Fruit fly (Drosophila melanogaster) whole organism, embryonic: ENCODE measurements around the gene CG31287.

Experiments
- Bdp1 ChIP-seq: fragments of 200-800 bp; sonication (Bioruptor generic); optimal IDR thresholded peaks from 3 replicates; lab custom pipeline; 2016; ENCODE audit warnings: missing biosample characterization, missing genetic modification characterization
- CG10959 ChIP-seq: fragments of 200-800 bp; sonication (Bioruptor generic); IDR thresholded peaks from 2 replicates; pipeline ENCODE4 v1.3.6; 2022; ENCODE audit warnings: missing biosample characterization, missing genetic modification characterization
- CG11085 ChIP-seq: fragments of 200-800 bp; sonication (Bioruptor generic); IDR thresholded peaks from 2 replicates; pipeline ENCODE4 v1.3.6; 2022; ENCODE audit warnings: missing biosample characterization, missing genetic modification characterization
- CG11398 ChIP-seq: fragments of 200-800 bp; sonication (Bioruptor generic); optimal IDR thresholded peaks from 2 replicates; lab custom pipeline; 2016; ENCODE audit warnings: missing biosample characterization, missing genetic modification characterization
- CG11723 ChIP-seq: fragments of 200-800 bp; sonication (Bioruptor generic); optimal IDR thresholded peaks from 2 replicates; lab custom pipeline; 2017; ENCODE audit warnings: missing biosample characterization, mild to moderate bottlenecking, missing genetic modification characterization
- CG13287 ChIP-seq: fragments of 200-800 bp; sonication (Bioruptor generic); IDR thresholded peaks from 2 replicates; pipeline ENCODE4 v1.3.6; 2022; ENCODE audit warnings: missing biosample characterization, missing genetic modification characterization; ENCODE audit not compliant: partially characterized antibody
- CG14441 ChIP-seq: fragments of 200-800 bp; sonication (Bioruptor generic); IDR thresholded peaks from 2 replicates; pipeline ENCODE4 v1.3.6; 2022; ENCODE audit warnings: missing biosample characterization, missing genetic modification characterization
- CG14710 ChIP-seq: fragments of 200-800 bp; sonication (Bioruptor generic); optimal IDR thresholded peaks from 3 replicates; lab custom pipeline; 2019; ENCODE audit warnings: missing biosample characterization, mild to moderate bottlenecking, missing genetic modification characterization, moderate library complexity
- CG16813 ChIP-seq: fragments of 200-800 bp; sonication (Bioruptor generic); IDR thresholded peaks from 3 replicates; pipeline ENCODE4 v1.3.6; 2022; ENCODE audit warnings: missing biosample characterization, missing genetic modification characterization; ENCODE audit not compliant: partially characterized antibody
- CG17912 ChIP-seq: fragments of 200-800 bp; sonication (Bioruptor generic); optimal IDR thresholded peaks from 2 replicates; lab custom pipeline; 2018; ENCODE audit warnings: missing biosample characterization, mild to moderate bottlenecking, missing genetic modification characterization
- CG31224 ChIP-seq: fragments of 200-800 bp; sonication (Bioruptor generic); IDR thresholded peaks from 2 replicates; pipeline ENCODE4 v1.3.6; 2022; ENCODE audit warnings: missing biosample characterization, missing genetic modification characterization
- CG31365 ChIP-seq: fragments of 200-800 bp; sonication (Bioruptor generic); optimal IDR thresholded peaks from 2 replicates; lab custom pipeline; 2018; ENCODE audit warnings: missing biosample characterization, mild to moderate bottlenecking, missing genetic modification characterization
- CG3726 ChIP-seq: fragments of 200-800 bp; sonication (Bioruptor generic); IDR thresholded peaks from 3 replicates; pipeline ENCODE4, ENCODE4 v1.3.6; 2022; ENCODE audit warnings: missing biosample characterization, missing genetic modification characterization
- CG4617 ChIP-seq: fragments of 200-800 bp; sonication (Bioruptor generic); optimal IDR thresholded peaks from 3 replicates; lab custom pipeline; 2016; ENCODE audit warnings: missing biosample characterization, missing genetic modification characterization, borderline replicate concordance
- CG6689 ChIP-seq: fragments of 200-800 bp; sonication (Bioruptor generic); IDR thresholded peaks from 2 replicates; pipeline ENCODE4 v1.3.6; 2022; ENCODE audit warnings: missing biosample characterization, missing genetic modification characterization
- CG7928 ChIP-seq: fragments of 200-800 bp; sonication (Bioruptor generic); optimal IDR thresholded peaks from 2 replicates; lab custom pipeline; 2017; ENCODE audit warnings: missing biosample characterization, mild to moderate bottlenecking, missing genetic modification characterization
- CG9876 ChIP-seq: fragments of 200-800 bp; sonication (Bioruptor generic); optimal IDR thresholded peaks from 2 replicates; lab custom pipeline; 2016; ENCODE audit warnings: missing biosample characterization, missing genetic modification characterization
- Fer1 ChIP-seq: fragments of 200-800 bp; sonication (Bioruptor generic); optimal IDR thresholded peaks from 2 replicates; lab custom pipeline; 2017; ENCODE audit warnings: missing biosample characterization, mild to moderate bottlenecking, missing genetic modification characterization
- GATAe ChIP-seq: fragments of 200-800 bp; sonication (Bioruptor generic); conservative IDR thresholded peaks from 2 replicates; pipeline ENCODE4 v1.3.6; 2022; ENCODE audit warnings: missing biosample characterization, missing genetic modification characterization
- Hey ChIP-seq: fragments of 200-800 bp; sonication (Bioruptor generic); optimal IDR thresholded peaks from 3 replicates; lab custom pipeline; 2018; ENCODE audit warnings: missing biosample characterization, mild to moderate bottlenecking, missing genetic modification characterization
- Jarid2 ChIP-seq: fragments of 200-800 bp; sonication (Bioruptor generic); optimal IDR thresholded peaks from 3 replicates; lab custom pipeline; 2017; ENCODE audit warnings: mild to moderate bottlenecking, missing biosample characterization, missing genetic modification reagents, missing genetic modification characterization
- Lhr ChIP-seq: fragments of 200-800 bp; sonication (Bioruptor generic); optimal IDR thresholded peaks from 3 replicates; lab custom pipeline; 2017; ENCODE audit warnings: mild to moderate bottlenecking, missing biosample characterization, missing genetic modification reagents, missing genetic modification characterization
- Myb ChIP-seq: fragments of 200-800 bp; sonication (Bioruptor generic); optimal IDR thresholded peaks from 2 replicates; lab custom pipeline; 2016; ENCODE audit warnings: missing biosample characterization, missing genetic modification characterization
- NC2α ChIP-seq: fragments of 200-800 bp; sonication (Bioruptor generic); optimal IDR thresholded peaks from 2 replicates; lab custom pipeline; 2016; ENCODE audit warnings: missing biosample characterization, missing genetic modification characterization
- Optix ChIP-seq: fragments of 200-800 bp; sonication (Bioruptor generic); IDR thresholded peaks from 3 replicates; pipeline ENCODE4 v1.3.6; 2022; ENCODE audit warnings: missing biosample characterization, missing genetic modification characterization
- Sox102F ChIP-seq: fragments of 200-800 bp; sonication (Bioruptor generic); optimal IDR thresholded peaks from 2 replicates; lab custom pipeline; 2018; ENCODE audit warnings: missing biosample characterization, mild to moderate bottlenecking, missing genetic modification characterization, moderate library complexity
- Sry-β ChIP-seq: fragments of 200-800 bp; sonication (Bioruptor generic); optimal IDR thresholded peaks from 2 replicates; lab custom pipeline; 2018; ENCODE audit warnings: missing biosample characterization, mild to moderate bottlenecking, missing genetic modification characterization, moderate library complexity
- Usf ChIP-seq: fragments of 200-800 bp; sonication (Bioruptor generic); optimal IDR thresholded peaks from 2 replicates; lab custom pipeline; 2017; ENCODE audit warnings: missing genotype, missing biosample characterization, missing genetic modification characterization
- Vsx1 ChIP-seq: fragments of 200-800 bp; sonication (Bioruptor generic); optimal IDR thresholded peaks from 2 replicates; lab custom pipeline; 2017; ENCODE audit warnings: missing biosample characterization, mild to moderate bottlenecking, missing genetic modification characterization, missing genetic modification reagents
- aop ChIP-seq: fragments of 200-800 bp; sonication (Bioruptor generic); IDR thresholded peaks from 2 replicates; pipeline ENCODE4 v1.3.6; 2022; ENCODE audit warnings: missing biosample characterization, missing genetic modification characterization
- btn ChIP-seq: fragments of 200-800 bp; sonication (Bioruptor generic); optimal IDR thresholded peaks from 2 replicates; lab custom pipeline; 2016; ENCODE audit warnings: missing biosample characterization, missing genetic modification characterization
- ci ChIP-seq: fragments of 200-800 bp; sonication (Bioruptor generic); IDR thresholded peaks from 3 replicates; pipeline ENCODE4 v1.3.6; 2022; ENCODE audit warnings: missing biosample characterization, missing genetic modification characterization
- dmrt99B ChIP-seq: fragments of 200-800 bp; sonication (Bioruptor generic); optimal IDR thresholded peaks from 2 replicates; lab custom pipeline; 2018; ENCODE audit warnings: missing biosample characterization, mild to moderate bottlenecking, missing genetic modification characterization, moderate library complexity
- dysf ChIP-seq: fragments of 200-800 bp; sonication (Bioruptor generic); IDR thresholded peaks from 3 replicates; pipeline ENCODE4 v1.3.6; 2022; ENCODE audit warnings: missing biosample characterization, missing genetic modification characterization
- fd3F ChIP-seq: fragments of 200-800 bp; sonication (Bioruptor generic); optimal IDR thresholded peaks from 2 replicates; lab custom pipeline; 2018; ENCODE audit warnings: missing biosample characterization, mild to moderate bottlenecking, missing genetic modification characterization, moderate library complexity
- fru ChIP-seq: fragments of >200 bp; optimal IDR thresholded peaks from 2 replicates; lab custom pipeline; 2017
- gcm ChIP-seq: fragments of 200-800 bp; sonication (Bioruptor generic); optimal IDR thresholded peaks from 2 replicates; lab custom pipeline; 2019; ENCODE audit warnings: missing biosample characterization, mild to moderate bottlenecking, missing genetic modification characterization, moderate library complexity
- knrl ChIP-seq: fragments of 200-800 bp; sonication (Bioruptor generic); IDR thresholded peaks from 3 replicates; pipeline ENCODE4 v1.3.6; 2022; ENCODE audit warnings: missing biosample characterization, missing genetic modification characterization; ENCODE audit not compliant: partially characterized antibody
- maf-S ChIP-seq: fragments of 200-800 bp; sonication (Bioruptor generic); optimal IDR thresholded peaks from 2 replicates; lab custom pipeline; 2016; ENCODE audit warnings: missing biosample characterization, missing genetic modification characterization
- pan ChIP-seq, 4 experiments: fragments of >200 bp in 3 of 4; fragments of 200-800 bp in 1 of 4; sonication (Bioruptor generic) in 1 of 4; optimal IDR thresholded peaks in 3 of 4; IDR thresholded peaks in 1 of 4; 2 replicates each; pipeline versions ENCODE4 v1.3.6 to Lab custom; 2017 to 2022; ENCODE audit warnings: missing biosample characterization in 2 of 4, missing genetic modification characterization in 2 of 4, mixed read lengths in 1 of 4
- peb ChIP-seq: fragments of 200-800 bp; sonication (Bioruptor generic); IDR thresholded peaks from 2 replicates; pipeline ENCODE4 v1.3.6; 2022; ENCODE audit warnings: missing biosample characterization, missing genetic modification characterization
- pfk ChIP-seq: fragments of 200-800 bp; sonication (Bioruptor generic); optimal IDR thresholded peaks from 2 replicates; lab custom pipeline; 2018; ENCODE audit warnings: missing biosample characterization, mild to moderate bottlenecking, missing genetic modification characterization, moderate library complexity
- ro ChIP-seq: fragments of 200-800 bp; sonication (Bioruptor generic); IDR thresholded peaks from 2 replicates; pipeline ENCODE4 v1.3.6; 2022; ENCODE audit warnings: missing biosample characterization, missing genetic modification characterization
- salm ChIP-seq: fragments of 200-800 bp; sonication (Bioruptor generic); optimal IDR thresholded peaks from 2 replicates; lab custom pipeline; 2018; ENCODE audit warnings: missing biosample characterization, mild to moderate bottlenecking, missing genetic modification characterization
- sens ChIP-seq: fragments of 200-800 bp; sonication (Bioruptor generic); peaks from one replicate; lab custom pipeline; 2016; ENCODE audit warnings: missing biosample characterization, missing genetic modification characterization
- sisA ChIP-seq: fragments of 200-800 bp; sonication (Bioruptor generic); IDR thresholded peaks from 2 replicates; pipeline ENCODE4 v1.3.6; 2022; ENCODE audit warnings: missing biosample characterization, missing genetic modification characterization
- slbo ChIP-seq: fragments of 200-800 bp; sonication (Bioruptor generic); IDR thresholded peaks from 2 replicates; pipeline ENCODE4 v1.3.6; 2022; ENCODE audit warnings: missing biosample characterization, missing genetic modification characterization
- sob ChIP-seq: fragments of 200-800 bp; sonication (Bioruptor generic); IDR thresholded peaks from 2 replicates; pipeline ENCODE4 v1.3.6; 2022; ENCODE audit warnings: missing biosample characterization, missing genetic modification characterization
- wor ChIP-seq: fragments of 200-800 bp; sonication (Bioruptor generic); IDR thresholded peaks from 2 replicates; pipeline ENCODE4 v1.3.6; 2022; ENCODE audit warnings: missing biosample characterization, missing genetic modification characterization

CG31287 gene

DNA sequence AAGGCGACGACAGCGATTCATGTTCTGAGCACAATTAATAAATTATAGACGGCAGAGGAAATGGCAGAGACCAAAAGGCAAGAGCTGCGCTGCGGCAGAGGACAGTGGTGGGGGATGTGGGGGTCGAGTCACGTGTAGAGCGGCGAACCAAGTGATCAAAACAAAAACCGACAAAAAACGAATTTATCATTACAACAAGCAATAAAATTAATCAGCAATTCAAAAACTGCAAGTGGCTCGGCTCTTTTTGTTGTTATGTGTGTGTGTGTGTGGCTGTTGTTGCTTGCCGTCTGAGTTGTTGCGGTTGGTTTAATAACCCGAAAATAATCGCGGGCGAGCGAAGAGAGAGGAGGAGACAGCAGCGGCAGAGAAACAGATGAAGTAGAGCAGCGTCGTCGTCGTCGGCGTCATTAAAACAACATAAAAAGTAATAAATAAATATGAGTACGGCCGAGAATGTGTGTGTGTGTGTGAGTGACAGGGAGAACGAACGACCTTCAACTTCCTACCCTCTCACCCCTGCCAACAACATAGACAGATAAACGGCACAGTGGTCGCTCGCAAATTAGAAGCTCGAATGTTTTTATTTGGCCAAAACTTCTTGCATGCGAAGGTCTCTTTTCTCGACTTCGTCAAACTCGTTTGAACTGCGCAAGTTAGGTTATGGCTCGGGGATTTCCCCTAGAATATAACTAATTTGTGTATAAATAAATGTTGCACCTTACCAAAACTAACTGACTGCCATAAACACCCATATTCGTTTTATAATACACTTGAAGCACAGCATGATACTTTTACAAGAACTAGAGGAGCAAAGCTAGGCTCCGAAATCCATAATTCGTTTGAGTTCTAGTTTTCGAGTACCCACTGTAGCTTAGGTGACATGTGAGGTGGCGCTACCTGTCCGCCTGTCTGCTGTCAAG, 28.5 kb downstream of the CG31287 start (continued):
- TF ChIP-seq gcm (GFP tag; lab: Kevin White, UChicago) (peak; percentile 42), GATAe (no peak), CG4617 (GFP tag; lab: Kevin White, UChicago) (peak; percentile 14), maf-S (GFP tag; lab: Kevin White, UChicago) (peak; percentile 68), salm (tag; lab: Kevin White, UChicago) (no peak), Jarid2 (GFP tag; lab: Kevin White, UChicago) (peak; percentile 37), CG3726 (GFP tag; lab: Robert Waterston, UW) (no peak), CG14710 (tag; lab: Kevin White, UChicago) (peak; percentile 77), sisA (GFP tag; lab: Robert Waterston, UW) (no peak), Optix (GFP tag; lab: Robert Waterston, UW) (no peak), btn (GFP tag; lab: Kevin White, UChicago) (peak; percentile 61), Usf (GFP tag; lab: Kevin White, UChicago) (peak; percentile 44), CG11398 (GFP tag; lab: Kevin White, UChicago) (peak; percentile 66), dysf (no peak), pan (optimal IDR thresholded peaks at IDR 0.05; lab: Kevin White, UChicago) (no peak), pan (GFP tag; optimal IDR thresholded peaks at IDR 0.05 in 1 of 2, IDR thresholded peaks at IDR 0.05 in 1 of 2) (no peak), CG31224 (GFP tag; lab: Robert Waterston, UW) (no peak), CG17912 (GFP tag; lab: Kevin White, UChicago) (no peak), ro (no peak), CG11723 (GFP tag; lab: Kevin White, UChicago) (peak; percentile 68), CG11085 (GFP tag; lab: Robert Waterston, UW) (no peak), pfk (GFP tag; lab: Kevin White, UChicago) (no peak), CG10959 (no peak), fru (no peak), Hey (no peak), dmrt99B (tag; lab: Kevin White, UChicago) (peak; percentile 86), Vsx1 (no peak), CG7928 (GFP tag; lab: Kevin White, UChicago) (no peak), fd3F (GFP tag; lab: Kevin White, UChicago) (peak; percentile 66), sob (GFP tag; lab: Robert Waterston, UW) (no peak), CG16813 (no peak), CG14441 (GFP tag; lab: Robert Waterston, UW) (no peak), CG6689 (GFP tag; lab: Robert Waterston, UW) (no peak), sens (GFP tag; lab: Kevin White, UChicago) (peak; percentile 97), Lhr (GFP tag; lab: Kevin White, UChicago) (peak; percentile 40), aop (GFP tag; lab: Robert Waterston, UW) (no peak), Sry-β (GFP tag; lab: Kevin White, UChicago) (no peak), CG13287 (no peak), Fer1 (peak; percentile 77), knrl (GFP tag; lab: Robert Waterston, UW) (no peak), wor (GFP tag; lab: Robert Waterston, UW) (no peak), slbo (no peak), Myb (GFP tag; lab: Kevin White, UChicago) (peak; percentile 50), Sox102F (GFP tag; lab: Kevin White, UChicago) (peak; percentile 77), peb (GFP tag; lab: Robert Waterston, UW) (no peak), ci (GFP tag; lab: Robert Waterston, UW) (no peak), CG31365 (tag; lab: Kevin White, UChicago) (peak; percentile 19), CG9876 (GFP tag; lab: Kevin White, UChicago) (no peak), Bdp1 (peak; percentile 50), NC2α (GFP tag; lab: Kevin White, UChicago) (peak; percentile 37)
